Worm (Caenorhabditis elegans): ENCODE results near the gene ZK550.2.

Gene ZK550.2

ce11 chrIV:17253435-17253834 lies 8.1 kb downstream of the ZK550.2 start:
- no peak for TF ChIP-seq hmbx-1 (tag; optimal IDR thresholded peaks at IDR 0.05)
- no peak for TF ChIP-seq tbx-11 (GFP tag; IDR thresholded peaks at IDR 0.05)
- no peak for TF ChIP-seq F13C5.2 (tag; optimal IDR thresholded peaks at IDR 0.05)
- no peak for TF ChIP-seq ama-1 (optimal IDR thresholded peaks at IDR 0.05)
- TF ChIP-seq ceh-13 (GFP tag; optimal IDR thresholded peaks at IDR 0.05), result no peak
- TF ChIP-seq ets-7 (tag; optimal IDR thresholded peaks at IDR 0.05), result no peak
- TF ChIP-seq sea-1 (GFP tag; conservative IDR thresholded peaks at IDR 0.05), result no peak

DNA sequence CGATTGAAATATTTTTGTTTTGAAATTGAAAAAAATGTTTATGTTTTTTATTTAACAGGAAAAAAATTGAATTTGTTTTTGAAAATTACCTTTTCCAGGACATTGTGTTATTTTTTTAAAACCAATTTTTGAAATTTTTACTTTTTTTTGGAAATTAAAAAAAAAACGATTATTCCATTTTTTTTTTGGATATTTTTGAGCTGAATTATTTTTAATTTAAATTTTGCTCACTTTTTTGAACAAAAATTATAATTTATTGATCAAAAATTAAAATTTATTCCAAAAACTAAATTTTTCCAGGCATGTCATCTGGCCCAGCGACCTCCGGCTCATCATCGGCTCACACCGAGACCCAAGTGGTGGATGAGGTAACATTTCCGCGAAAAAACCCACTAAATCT lies 9.6 kb downstream of the ZK550.2 start, which contains the start of gene gtf-2E1:
Gene gtf-2E1 (plus strand): TSS at position 301 of the 400 bp plus-strand sequence.
- TF ChIP-seq tra-4 (tag; optimal IDR thresholded peaks at IDR 0.05) (no peak), hmg-4 (GFP tag; optimal IDR thresholded peaks at IDR 0.05) (no peak), sea-1 (GFP tag; conservative IDR thresholded peaks at IDR 0.05) (no peak), flt-1 (GFP tag; IDR thresholded peaks at IDR 0.05) (no peak)

ce11 chrIV:17258824-17259223 lies 13.4 kb downstream of the ZK550.2 start:
- TF ChIP-seq ets-7 (tag; optimal IDR thresholded peaks at IDR 0.05), result no peak
- TF ChIP-seq aly-1 (tag; optimal IDR thresholded peaks at IDR 0.05), result no peak
- TF ChIP-seq ceh-13 (GFP tag; optimal IDR thresholded peaks at IDR 0.05), result no peak
- no peak for TF ChIP-seq B0310.2 (tag; optimal IDR thresholded peaks at IDR 0.05)
- TF ChIP-seq tra-4 (tag; optimal IDR thresholded peaks at IDR 0.05), result no peak

DNA sequence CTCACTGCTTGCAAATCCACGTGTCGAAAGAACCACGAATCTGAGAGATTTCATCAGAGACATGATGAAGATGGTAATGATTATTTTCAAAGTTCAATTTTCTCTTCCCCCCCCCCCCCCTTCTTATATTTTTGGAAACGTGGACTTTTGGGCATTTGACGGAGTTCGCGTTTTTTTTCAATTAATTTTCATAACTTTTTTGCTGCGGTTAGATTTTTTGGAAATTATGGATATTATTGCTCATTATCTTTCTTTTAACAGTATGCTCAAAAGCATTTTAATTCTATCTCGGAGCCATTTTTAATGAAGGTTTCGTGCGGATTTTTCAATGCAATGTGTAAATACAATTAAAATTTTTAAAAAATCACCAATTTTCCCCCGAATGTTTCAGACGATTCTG lies 13.9 kb downstream of the ZK550.2 start, which contains the start of gene phyh-1:
Gene phyh-1 (minus strand): TSS at position 101 of the 400 bp plus-strand sequence.
- TF ChIP-seq scrt-1 (GFP tag; IDR thresholded peaks at IDR 0.05) (no peak), B0310.2 (tag; optimal IDR thresholded peaks at IDR 0.05) (no peak), tbx-37 (GFP tag; conservative IDR thresholded peaks at IDR 0.05) (no peak), sea-1 (GFP tag; conservative IDR thresholded peaks at IDR 0.05) (no peak), pes-1 (GFP tag; IDR thresholded peaks at IDR 0.05) (no peak), ets-7 (tag; optimal IDR thresholded peaks at IDR 0.05) (no peak), aly-1 (tag; optimal IDR thresholded peaks at IDR 0.05) (no peak), tra-4 (tag; optimal IDR thresholded peaks at IDR 0.05) (no peak), flt-1 (GFP tag; IDR thresholded peaks at IDR 0.05) (no peak), hmbx-1 (tag; optimal IDR thresholded peaks at IDR 0.05) (no peak), ama-1 (optimal IDR thresholded peaks at IDR 0.05) (no peak), hmg-4 (GFP tag; optimal IDR thresholded peaks at IDR 0.05) (no peak), tbx-11 (GFP tag; IDR thresholded peaks at IDR 0.05) (no peak), hnd-1 (tag; optimal IDR thresholded peaks at IDR 0.05) (no peak)

ce11 chrIV:17262385-17262784 lies 17.0 kb downstream of the ZK550.2 start, which contains the start of gene ZK550.6:
ZK550.6 (minus strand) TSS chrIV:17262485.
- TF ChIP-seq scrt-1 (GFP tag; IDR thresholded peaks at IDR 0.05) (no peak), tbx-37 (GFP tag; conservative IDR thresholded peaks at IDR 0.05) (no peak), ceh-36 (tag; optimal IDR thresholded peaks at IDR 0.05) (no peak), B0310.2 (tag; optimal IDR thresholded peaks at IDR 0.05) (no peak), hmbx-1 (tag; optimal IDR thresholded peaks at IDR 0.05) (no peak), tra-4 (tag; optimal IDR thresholded peaks at IDR 0.05) (no peak), aly-1 (tag; optimal IDR thresholded peaks at IDR 0.05) (no peak), ceh-13 (GFP tag; optimal IDR thresholded peaks at IDR 0.05) (no peak), hmg-4 (GFP tag; optimal IDR thresholded peaks at IDR 0.05) (no peak), flt-1 (GFP tag; IDR thresholded peaks at IDR 0.05) (no peak), ama-1 (optimal IDR thresholded peaks at IDR 0.05) (no peak), hnd-1 (tag; optimal IDR thresholded peaks at IDR 0.05) (no peak), F13C5.2 (tag; optimal IDR thresholded peaks at IDR 0.05) (no peak), ets-7 (tag; optimal IDR thresholded peaks at IDR 0.05) (no peak), tbx-11 (GFP tag; IDR thresholded peaks at IDR 0.05) (no peak), sea-1 (GFP tag; conservative IDR thresholded peaks at IDR 0.05) (no peak), pes-1 (GFP tag; IDR thresholded peaks at IDR 0.05) (no peak)

DNA sequence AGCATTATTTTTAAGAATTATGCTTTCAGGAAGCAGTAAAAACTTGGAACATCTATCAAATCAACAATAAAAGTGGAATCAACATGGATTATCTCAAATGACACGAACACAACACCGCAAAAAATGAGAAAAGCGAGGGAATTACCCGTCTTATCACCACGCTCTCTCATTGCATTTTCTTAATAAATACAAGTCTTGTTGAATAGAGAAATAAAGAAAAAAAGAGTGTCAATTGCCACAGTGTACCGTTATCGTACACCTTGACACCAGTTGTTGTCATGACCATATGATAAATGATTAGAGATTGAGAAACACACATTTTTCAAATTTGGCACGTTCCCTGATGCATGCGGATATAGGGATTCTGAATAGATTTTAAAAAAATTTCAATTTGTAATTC lies 18.3 kb downstream of the ZK550.2 start:
- TF ChIP-seq flt-1 (GFP tag; IDR thresholded peaks at IDR 0.05) (no peak), F13C5.2 (tag; optimal IDR thresholded peaks at IDR 0.05) (no peak), ceh-36 (tag; optimal IDR thresholded peaks at IDR 0.05) (no peak), hnd-1 (tag; optimal IDR thresholded peaks at IDR 0.05) (no peak), hmbx-1 (tag; optimal IDR thresholded peaks at IDR 0.05) (no peak), B0310.2 (tag; optimal IDR thresholded peaks at IDR 0.05) (no peak), pes-1 (GFP tag; IDR thresholded peaks at IDR 0.05) (no peak), aly-1 (tag; optimal IDR thresholded peaks at IDR 0.05) (no peak), tbx-11 (GFP tag; IDR thresholded peaks at IDR 0.05) (no peak), sea-1 (GFP tag; conservative IDR thresholded peaks at IDR 0.05) (no peak), tbx-37 (GFP tag; conservative IDR thresholded peaks at IDR 0.05) (no peak), ceh-13 (GFP tag; optimal IDR thresholded peaks at IDR 0.05) (no peak), tra-4 (tag; optimal IDR thresholded peaks at IDR 0.05) (no peak), hmg-4 (GFP tag; optimal IDR thresholded peaks at IDR 0.05) (no peak), scrt-1 (GFP tag; IDR thresholded peaks at IDR 0.05) (no peak), ama-1 (optimal IDR thresholded peaks at IDR 0.05) (no peak), ets-7 (tag; optimal IDR thresholded peaks at IDR 0.05) (no peak)

ce11 chrIV:17264714-17265113 lies 19.3 kb downstream of the ZK550.2 start, which contains the start of gene F26D10.13:
F26D10.13 (minus strand) TSS chrIV:17264814.
- no peak for TF ChIP-seq scrt-1 (GFP tag; IDR thresholded peaks at IDR 0.05)
- no peak for TF ChIP-seq aly-1 (tag; optimal IDR thresholded peaks at IDR 0.05)
- TF ChIP-seq tbx-11 (GFP tag; IDR thresholded peaks at IDR 0.05), result no peak
- no peak for TF ChIP-seq ceh-36 (tag; optimal IDR thresholded peaks at IDR 0.05)
- no peak for TF ChIP-seq tbx-37 (GFP tag; conservative IDR thresholded peaks at IDR 0.05)
- no peak for TF ChIP-seq pes-1 (GFP tag; IDR thresholded peaks at IDR 0.05)

ce11 chrIV:17265279-17265678 lies 19.9 kb downstream of the ZK550.2 start, which contains the start of gene str-187:
str-187 (plus strand) TSS chrIV:17265579.
- TF ChIP-seq F13C5.2 (tag; optimal IDR thresholded peaks at IDR 0.05), result no peak
- no peak for TF ChIP-seq pes-1 (GFP tag; IDR thresholded peaks at IDR 0.05)
- no peak for TF ChIP-seq tra-4 (tag; optimal IDR thresholded peaks at IDR 0.05)
- no peak for TF ChIP-seq tbx-11 (GFP tag; IDR thresholded peaks at IDR 0.05)
- no peak for TF ChIP-seq ama-1 (optimal IDR thresholded peaks at IDR 0.05)
- TF ChIP-seq scrt-1 (GFP tag; IDR thresholded peaks at IDR 0.05), result no peak
- TF ChIP-seq ets-7 (tag; optimal IDR thresholded peaks at IDR 0.05), result no peak
- no peak for TF ChIP-seq flt-1 (GFP tag; IDR thresholded peaks at IDR 0.05)
- TF ChIP-seq sea-1 (GFP tag; conservative IDR thresholded peaks at IDR 0.05), result no peak
- no peak for TF ChIP-seq B0310.2 (tag; optimal IDR thresholded peaks at IDR 0.05)
- no peak for TF ChIP-seq ceh-36 (tag; optimal IDR thresholded peaks at IDR 0.05)
- TF ChIP-seq tbx-37 (GFP tag; conservative IDR thresholded peaks at IDR 0.05), result no peak
- TF ChIP-seq ceh-13 (GFP tag; optimal IDR thresholded peaks at IDR 0.05), result no peak
